Fruit fly (Drosophila melanogaster) whole organism: ENCODE data around the gene CG14219.

Source experiments
- CG8478 ChIP-seq: fragments of >200 bp; optimal IDR thresholded peaks from 2 replicates; lab custom pipeline; 2018; ENCODE audit warnings: inconsistent platforms
- Dll ChIP-seq: fragments of >200 bp; optimal IDR thresholded peaks from 2 replicates; lab custom pipeline; 2017
- EcR ChIP-seq, 2 experiments: fragments of >200 bp; optimal IDR thresholded peaks; 2 replicates each; lab custom pipeline; 2017; ENCODE audit warnings: missing biosample characterization in 2 of 2, missing genetic modification characterization in 2 of 2, missing genetic modification reagents in 2 of 2
- pan ChIP-seq: fragments of >200 bp; optimal IDR thresholded peaks from 2 replicates; lab custom pipeline; 2017
- psq ChIP-seq: fragments of >200 bp; optimal IDR thresholded peaks from 2 replicates; lab custom pipeline; 2017
- usp ChIP-seq: fragments of >200 bp; optimal IDR thresholded peaks from 2 replicates; lab custom pipeline; 2017; ENCODE audit warnings: missing biosample characterization, missing genetic modification characterization, mixed read lengths

DNA sequence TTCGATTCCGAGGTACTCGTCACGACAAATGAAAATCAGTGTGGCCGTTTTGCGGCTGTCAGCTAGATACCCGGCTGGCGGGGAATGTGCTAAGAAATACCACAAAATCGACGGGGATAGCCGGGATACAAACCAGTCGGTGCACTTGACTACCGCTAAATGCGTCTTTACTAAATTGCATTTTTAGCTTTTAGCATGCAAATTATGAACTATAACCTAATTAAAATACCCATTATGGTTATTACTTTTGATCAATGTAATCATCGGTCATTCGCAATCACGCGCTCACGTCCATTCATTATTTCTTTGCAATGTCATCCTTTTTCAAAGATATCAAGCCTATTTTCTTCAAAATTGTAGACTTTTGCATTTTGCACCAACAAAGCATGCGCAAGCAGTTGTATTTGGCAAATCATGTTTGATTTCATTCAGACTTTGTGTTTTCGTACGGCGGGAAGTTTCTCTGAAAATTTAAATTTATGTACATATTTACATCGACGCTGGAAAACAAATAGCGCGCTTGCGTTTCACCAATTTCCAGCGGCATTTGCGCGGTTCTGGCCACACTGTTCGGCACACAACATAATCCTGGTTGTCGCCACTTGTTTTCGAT is 48.5 kb upstream of the CG14219 start, which contains the start of gene Rcd-1:
- TF ChIP-seq EcR (GFP tag; optimal IDR thresholded peaks at IDR 0.05; lab: Kevin White, UChicago) = no peak
- TF ChIP-seq CG8478 (lab: Kevin White, UChicago) = no peak
- TF ChIP-seq usp (GFP tag; lab: Kevin White, UChicago) = no peak
- no peak for TF ChIP-seq pan (lab: Kevin White, UChicago)
- TF ChIP-seq psq = no peak
- TF ChIP-seq Dll (lab: Kevin White, UChicago) = no peak
